Worm (Caenorhabditis elegans): ENCODE measurements around the gene F38A5.8.

The F38A5.8 gene

ce11 chrIV:6575959-6576727, 23.4 kb upstream of the F38A5.8 start (continued):
- TF ChIP-seq ceh-62 (tag; optimal IDR thresholded peaks at IDR 0.05) (no peak), nhr-28 (tag; optimal IDR thresholded peaks at IDR 0.05) (peak; percentile 34)

- TF ChIP-seq D1046.2 (GFP tag; IDR thresholded peaks at IDR 0.05) (no peak), unc-39 (tag; optimal IDR thresholded peaks at IDR 0.05) (no peak), mdt-29 (GFP tag; IDR thresholded peaks at IDR 0.05) (no peak), lim-7 (GFP tag; IDR thresholded peaks at IDR 0.05) (no peak), aly-2 (tag; optimal IDR thresholded peaks at IDR 0.05) (no peak), nhr-77 (tag; optimal IDR thresholded peaks at IDR 0.05) (no peak), ceh-32 (tag; optimal IDR thresholded peaks at IDR 0.05; ENCODE audit: poor library complexity) (no peak), T20F7.1 (GFP tag; optimal IDR thresholded peaks at IDR 0.05) (no peak), nhr-25 (tag; optimal IDR thresholded peaks at IDR 0.05; ENCODE audit: borderline replicate concordance, insufficient read depth) (peak; percentile 63), lsy-2 (tag; optimal IDR thresholded peaks at IDR 0.05) (peak in 1 of 2 experiments; percentile 27), unc-130 (GFP tag; optimal IDR thresholded peaks at IDR 0.05) (no peak), Y75B8A.6 (GFP tag; IDR thresholded peaks at IDR 0.05) (no peak), fos-1 (tag; optimal IDR thresholded peaks at IDR 0.05) (no peak), ama-1 (optimal IDR thresholded peaks at IDR 0.05) (no peak), ceh-28 (tag; optimal IDR thresholded peaks at IDR 0.05) (no peak), nhr-111 (GFP tag; optimal IDR thresholded peaks at IDR 0.05) (no peak), zag-1 (tag; optimal IDR thresholded peaks at IDR 0.05) (no peak), jun-1 (tag; optimal IDR thresholded peaks at IDR 0.05) (no peak), R02D3.7 (tag; optimal IDR thresholded peaks at IDR 0.05) (no peak), lin-15B (tag; optimal IDR thresholded peaks at IDR 0.05) (no peak), tag-97 (GFP tag; IDR thresholded peaks at IDR 0.05) (no peak), set-16 (GFP tag; IDR thresholded peaks at IDR 0.05) (no peak), lir-3 (tag; optimal IDR thresholded peaks at IDR 0.05) (no peak), fkh-10 (GFP tag; optimal IDR thresholded peaks at IDR 0.05) (no peak), hlh-11 (tag; optimal IDR thresholded peaks at IDR 0.05) (peak; percentile 81), pqm-1 (tag; optimal IDR thresholded peaks at IDR 0.05) (no peak), F49E8.2 (tag; optimal IDR thresholded peaks at IDR 0.05; ENCODE audit: borderline replicate concordance) (no peak), lin-39 (tag; optimal IDR thresholded peaks at IDR 0.05) (no peak), saeg-2 (GFP tag; IDR thresholded peaks at IDR 0.05) (no peak), ceh-62 (tag; optimal IDR thresholded peaks at IDR 0.05) (no peak), zfp-2 (tag; optimal IDR thresholded peaks at IDR 0.05) (no peak), ZK546.5 (tag; optimal IDR thresholded peaks at IDR 0.05) (no peak), daf-12 (tag; optimal IDR thresholded peaks at IDR 0.05) (no peak), egl-27 (tag; optimal IDR thresholded peaks at IDR 0.05) (no peak), Y5F2A.4 (GFP tag; optimal IDR thresholded peaks at IDR 0.05) (no peak), mdl-1 (tag; optimal IDR thresholded peaks at IDR 0.05) (peak in 1 of 2 experiments; percentile 36), lin-1 (GFP tag; IDR thresholded peaks at IDR 0.05) (no peak), mes-2 (tag; optimal IDR thresholded peaks at IDR 0.05; ENCODE audit: poor library complexity, severe bottlenecking) (peak; percentile 41), sdz-12 (GFP tag; optimal IDR thresholded peaks at IDR 0.05) (no peak), dve-1 (tag; optimal IDR thresholded peaks at IDR 0.05; ENCODE audit: insufficient read depth) (peak; percentile 87), hmg-1.1 (GFP tag; IDR thresholded peaks at IDR 0.05) (peak; percentile 45), dpl-1 (GFP tag; optimal IDR thresholded peaks at IDR 0.05) (no peak), cey-2 (tag; optimal IDR thresholded peaks at IDR 0.05; ENCODE audit: borderline replicate concordance, insufficient read depth) (no peak), ztf-11 (tag; optimal IDR thresholded peaks at IDR 0.05) (no peak), skn-1 (tag; optimal IDR thresholded peaks at IDR 0.05) (no peak), F10B5.3 (tag; optimal IDR thresholded peaks at IDR 0.05) (no peak), nhr-237 (tag; optimal IDR thresholded peaks at IDR 0.05) (no peak), Y105C5A.15 (GFP tag; IDR thresholded peaks at IDR 0.05) (no peak)
These were observed 22.8 kb upstream of the F38A5.8 start for ce11 chrIV:6576728-6577101.
